Worm (Caenorhabditis elegans): ENCODE results near the gene dcr-1.

dcr-1 gene

DNA sequence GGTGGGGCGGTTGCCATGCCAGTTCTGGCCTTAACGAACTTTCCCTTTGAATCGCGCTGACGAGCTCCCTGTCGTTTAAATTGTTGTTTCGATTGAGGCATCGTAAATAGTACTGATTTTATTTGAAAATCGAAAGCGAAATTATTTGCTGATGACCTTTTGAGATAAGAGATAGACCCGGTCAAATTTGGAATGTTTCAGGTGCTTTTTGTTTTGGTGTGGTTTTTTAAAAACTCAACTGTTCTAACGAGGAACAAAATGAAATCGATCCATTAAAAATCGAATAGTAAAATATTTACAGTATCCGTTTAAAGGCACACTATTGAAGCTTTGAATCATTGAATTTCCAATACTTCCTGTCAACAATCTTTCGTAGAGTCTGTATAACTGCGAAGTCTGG is 37.3 kb downstream of the dcr-1 start, which contains the start of gene K12H4.6:
Gene K12H4.6 (minus strand): TSS at position 101 of the 400 bp plus-strand sequence.
- TF ChIP-seq elt-3 (tag; optimal IDR thresholded peaks at IDR 0.05) (no peak), snpc-4 (tag; optimal IDR thresholded peaks at IDR 0.05) (no peak), lsy-2 (tag; optimal IDR thresholded peaks at IDR 0.05) (no peak), sptf-1 (tag; optimal IDR thresholded peaks at IDR 0.05) (no peak), ham-2 (GFP tag; optimal IDR thresholded peaks at IDR 0.05) (no peak), nhr-28 (tag; optimal IDR thresholded peaks at IDR 0.05) (no peak), elt-1 (tag; optimal IDR thresholded peaks at IDR 0.05; ENCODE audit: borderline replicate concordance, insufficient read depth) (no peak), ztf-11 (tag; optimal IDR thresholded peaks at IDR 0.05) (no peak), unc-120 (tag; optimal IDR thresholded peaks at IDR 0.05; ENCODE audit: poor library complexity, severe bottlenecking) (no peak), nhr-76 (tag; optimal IDR thresholded peaks at IDR 0.05) (no peak), mab-5 (tag; optimal IDR thresholded peaks at IDR 0.05) (no peak), nhr-237 (tag; optimal IDR thresholded peaks at IDR 0.05) (no peak), mls-2 (tag; optimal IDR thresholded peaks at IDR 0.05) (no peak)

- no peak for TF ChIP-seq mab-5 (tag; optimal IDR thresholded peaks at IDR 0.05)
Measured at ce11 chrIII:8037941-8038340, 42.1 kb downstream of the dcr-1 start, which contains the start of gene dpf-6. TSS of gene dpf-6 (plus strand) at chrIII:8038241.

DNA sequence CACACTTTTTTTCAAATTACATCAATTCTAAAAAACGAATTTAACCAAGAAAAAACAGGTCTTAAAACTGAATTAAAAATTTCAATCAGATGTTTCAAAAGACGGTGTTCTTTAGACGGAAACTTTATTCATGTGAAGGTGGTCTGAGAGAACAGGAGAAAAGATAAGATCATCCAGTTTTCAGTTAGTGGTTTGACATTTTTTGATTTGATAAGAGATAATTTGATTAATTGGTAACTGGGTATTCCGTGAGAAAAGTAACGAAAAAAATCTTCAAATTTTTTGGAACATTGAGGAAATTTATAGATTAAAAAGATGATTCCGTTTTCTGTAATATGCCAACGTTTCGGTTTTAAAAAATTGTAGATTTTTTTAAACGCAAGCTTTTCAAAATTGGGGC is 43.6 kb downstream of the dcr-1 start:
- TF ChIP-seq nhr-2 (tag; optimal IDR thresholded peaks at IDR 0.05), result no peak
- no peak for TF ChIP-seq pha-4 (tag; optimal IDR thresholded peaks at IDR 0.05)
- TF ChIP-seq flh-1 (GFP tag; optimal IDR thresholded peaks at IDR 0.05), result no peak
- no peak for TF ChIP-seq mab-5 (tag; optimal IDR thresholded peaks at IDR 0.05)
- no peak for TF ChIP-seq ces-1 (GFP tag; optimal IDR thresholded peaks at IDR 0.05)
- no peak for TF ChIP-seq cnd-1 (tag; optimal IDR thresholded peaks at IDR 0.05)
- no peak for TF ChIP-seq M03D4.4 (tag; optimal IDR thresholded peaks at IDR 0.05)
- no peak for TF ChIP-seq bed-3 (GFP tag; optimal IDR thresholded peaks at IDR 0.05)
- TF ChIP-seq nhr-76 (tag; optimal IDR thresholded peaks at IDR 0.05), result no peak
- TF ChIP-seq mep-1 (tag; optimal IDR thresholded peaks at IDR 0.05), result no peak
- TF ChIP-seq nhr-237 (tag; optimal IDR thresholded peaks at IDR 0.05), result no peak
- TF ChIP-seq zip-8 (tag; optimal IDR thresholded peaks at IDR 0.05), result no peak
- no peak for TF ChIP-seq elt-1 (tag; optimal IDR thresholded peaks at IDR 0.05; ENCODE audit: borderline replicate concordance, insufficient read depth)
- TF ChIP-seq ztf-11 (tag; optimal IDR thresholded peaks at IDR 0.05), result no peak
- TF ChIP-seq sem-2 (GFP tag; optimal IDR thresholded peaks at IDR 0.05), result no peak
- TF ChIP-seq ceh-39 (tag; optimal IDR thresholded peaks at IDR 0.05), result no peak

ce11 chrIII:8036050-8036449 is 44.0 kb downstream of the dcr-1 start:
- no peak for TF ChIP-seq hlh-1 (tag; optimal IDR thresholded peaks at IDR 0.05)
- TF ChIP-seq lin-32 (GFP tag; optimal IDR thresholded peaks at IDR 0.05), result no peak
- no peak for TF ChIP-seq nhr-76 (tag; optimal IDR thresholded peaks at IDR 0.05)
- TF ChIP-seq nhr-28 (tag; optimal IDR thresholded peaks at IDR 0.05), result no peak

- TF ChIP-seq tbx-8 (GFP tag; optimal IDR thresholded peaks at IDR 0.05), result no peak
- no peak for TF ChIP-seq nhr-237 (tag; optimal IDR thresholded peaks at IDR 0.05)
- no peak for TF ChIP-seq pha-4 (tag; optimal IDR thresholded peaks at IDR 0.05)
- TF ChIP-seq nhr-2 (tag; optimal IDR thresholded peaks at IDR 0.05), result no peak
- TF ChIP-seq mls-2 (tag; optimal IDR thresholded peaks at IDR 0.05), result no peak
- TF ChIP-seq ham-2 (GFP tag; optimal IDR thresholded peaks at IDR 0.05), result no peak
- no peak for TF ChIP-seq zip-8 (tag; optimal IDR thresholded peaks at IDR 0.05)
- no peak for TF ChIP-seq mab-5 (tag; optimal IDR thresholded peaks at IDR 0.05)
- TF ChIP-seq unc-120 (tag; optimal IDR thresholded peaks at IDR 0.05; ENCODE audit: poor library complexity, severe bottlenecking), result no peak
- TF ChIP-seq M03D4.4 (tag; optimal IDR thresholded peaks at IDR 0.05), result no peak
- no peak for TF ChIP-seq nhr-12 (tag; optimal IDR thresholded peaks at IDR 0.05)
- TF ChIP-seq elt-1 (tag; optimal IDR thresholded peaks at IDR 0.05; ENCODE audit: borderline replicate concordance, insufficient read depth), result no peak
- TF ChIP-seq sptf-1 (tag; optimal IDR thresholded peaks at IDR 0.05), result no peak
- no peak for TF ChIP-seq unc-39 (tag; optimal IDR thresholded peaks at IDR 0.05)
Measured at ce11 chrIII:8033534-8033933, 46.5 kb downstream of the dcr-1 start, which contains the start of gene F44B9.10. TSS of gene F44B9.10 (minus strand) at chrIII:8033634.

ce11 chrIII:8030963-8031362 is 49.1 kb downstream of the dcr-1 start, which contains the start of gene F44B9.9:
TSS of gene F44B9.9 (minus strand) at chrIII:8031063.
- TF ChIP-seq M03D4.4 (tag; optimal IDR thresholded peaks at IDR 0.05), result no peak
- TF ChIP-seq nhr-76 (tag; optimal IDR thresholded peaks at IDR 0.05), result no peak
- no peak for TF ChIP-seq elt-3 (tag; optimal IDR thresholded peaks at IDR 0.05)
- TF ChIP-seq drap-1 (GFP tag; optimal IDR thresholded peaks at IDR 0.05), result no peak
- no peak for TF ChIP-seq sptf-1 (tag; optimal IDR thresholded peaks at IDR 0.05)
- no peak for TF ChIP-seq bed-3 (GFP tag; optimal IDR thresholded peaks at IDR 0.05)
- TF ChIP-seq unc-62 (GFP tag; optimal IDR thresholded peaks at IDR 0.05), result no peak
- no peak for TF ChIP-seq ham-2 (GFP tag; optimal IDR thresholded peaks at IDR 0.05)
- TF ChIP-seq ceh-83 (GFP tag; optimal IDR thresholded peaks at IDR 0.05), result no peak
- no peak for TF ChIP-seq hlh-1 (tag; optimal IDR thresholded peaks at IDR 0.05)
- TF ChIP-seq nhr-2 (tag; optimal IDR thresholded peaks at IDR 0.05), result no peak
- no peak for TF ChIP-seq ztf-11 (tag; optimal IDR thresholded peaks at IDR 0.05)
- TF ChIP-seq cnd-1 (tag; optimal IDR thresholded peaks at IDR 0.05), result no peak
- TF ChIP-seq ceh-43 (GFP tag; optimal IDR thresholded peaks at IDR 0.05), result no peak
- no peak for TF ChIP-seq unc-39 (tag; optimal IDR thresholded peaks at IDR 0.05)
- TF ChIP-seq mls-2 (tag; optimal IDR thresholded peaks at IDR 0.05), result no peak

All from whole organism, mixed stage, embryonic.